Worm (Caenorhabditis elegans) whole organism, young adult: ENCODE results near the gene F59C12.3.

Experiments used
- B0035.1 ChIP-seq: sonication (generic microtip); optimal IDR thresholded peaks from 2 replicates; lab custom pipeline; 2016; ENCODE audit warnings: missing genetic modification characterization, mild to moderate bottlenecking, missing compliant biosample characterization, missing genotype, missing genetic modification reagents
- B0261.1 ChIP-seq: sonication (generic microtip); optimal IDR thresholded peaks from 2 replicates; lab custom pipeline; 2016; ENCODE audit warnings: mild to moderate bottlenecking, missing genetic modification characterization, moderate library complexity, missing compliant biosample characterization
- C06A6.2 ChIP-seq: fragments of 200-800 bp; sonication (Bioruptor generic); conservative IDR thresholded peaks from 2 replicates; pipeline ENCODE4 v1.3.6; 2022; ENCODE audit warnings: missing genetic modification characterization, missing compliant biosample characterization
- D2030.7 ChIP-seq: fragments of 200-800 bp; sonication (Bioruptor generic); IDR thresholded peaks from 2 replicates; pipeline ENCODE4 v1.3.6; 2022; ENCODE audit warnings: missing genetic modification reagents, missing genetic modification characterization, missing compliant biosample characterization
- F10E7.11 ChIP-seq: sonication (generic microtip); optimal IDR thresholded peaks from 2 replicates; lab custom pipeline; 2017; ENCODE audit warnings: mild to moderate bottlenecking, missing genetic modification characterization, moderate library complexity, missing compliant biosample characterization
- F23B12.7 ChIP-seq: sonication (generic microtip); optimal IDR thresholded peaks from 2 replicates; lab custom pipeline; 2017; ENCODE audit warnings: missing genetic modification characterization, mild to moderate bottlenecking, missing compliant biosample characterization, antibody characterized with exemption, moderate library complexity; ENCODE audit not compliant: insufficient read depth
- F49E8.2 ChIP-seq: sonication (generic microtip); optimal IDR thresholded peaks from 3 replicates; lab custom pipeline; 2017; ENCODE audit warnings: missing genetic modification characterization, mild to moderate bottlenecking, missing compliant biosample characterization, antibody characterized with exemption, moderate library complexity; ENCODE audit not compliant: insufficient read depth
- F57C9.4 ChIP-seq: sonication (generic microtip); optimal IDR thresholded peaks from 2 replicates; lab custom pipeline; 2017; ENCODE audit warnings: mild to moderate bottlenecking, missing genetic modification characterization, missing compliant biosample characterization
- K11D2.4 ChIP-seq: fragments of 200-800 bp; sonication (Bioruptor generic); IDR thresholded peaks from 2 replicates; pipeline ENCODE4 v1.3.6; 2022; ENCODE audit warnings: missing genetic modification reagents, missing genetic modification characterization, missing compliant biosample characterization
- K12H6.12 ChIP-seq: fragments of 200-800 bp; sonication (Bioruptor generic); optimal IDR thresholded peaks from 2 replicates; lab custom pipeline; 2018; ENCODE audit warnings: mild to moderate bottlenecking, missing genetic modification characterization, missing compliant biosample characterization
- T26A5.8 ChIP-seq: sonication (generic microtip); optimal IDR thresholded peaks from 2 replicates; lab custom pipeline; 2016; ENCODE audit warnings: missing genetic modification characterization, missing compliant biosample characterization
- Y53G8AR.9 ChIP-seq: fragments of 200-800 bp; sonication (Bioruptor generic); conservative IDR thresholded peaks from 2 replicates; pipeline ENCODE4 v1.3.6; 2022; ENCODE audit warnings: missing genetic modification reagents, missing genetic modification characterization, missing compliant biosample characterization
- ama-1 ChIP-seq, 3 experiments: fragments of 150-350 bp in 1 of 3; sonication (generic microtip) in 2 of 3; optimal IDR thresholded peaks; 2 replicates each; lab custom pipeline; 2014 to 2018; ENCODE audit warnings: missing biosample characterization in 2 of 3, missing genetic modification characterization in 2 of 3, missing genetic modification reagents in 2 of 3
- aptf-2 ChIP-seq: fragments of 200-800 bp; sonication (Bioruptor generic); conservative IDR thresholded peaks from 2 replicates; pipeline ENCODE4 v1.3.6; 2022; ENCODE audit warnings: missing genetic modification reagents, missing genetic modification characterization, missing compliant biosample characterization
- atf-7 ChIP-seq: sonication (generic microtip); optimal IDR thresholded peaks from 2 replicates; lab custom pipeline; 2017; ENCODE audit warnings: mild to moderate bottlenecking, missing genetic modification characterization, missing compliant biosample characterization
- attf-3 ChIP-seq: fragments of 200-800 bp; sonication (Bioruptor generic); conservative IDR thresholded peaks from 2 replicates; pipeline ENCODE4 v1.3.6; 2022; ENCODE audit warnings: missing genetic modification reagents, missing genetic modification characterization, missing compliant biosample characterization
- ceh-79 ChIP-seq: sonication (generic microtip); optimal IDR thresholded peaks from 2 replicates; lab custom pipeline; 2017; ENCODE audit warnings: mild to moderate bottlenecking, missing genetic modification characterization, missing compliant biosample characterization
- ceh-91 ChIP-seq: fragments of 200-800 bp; sonication (Bioruptor generic); IDR thresholded peaks from 2 replicates; pipeline ENCODE4 v1.3.6; 2022; ENCODE audit warnings: missing genetic modification reagents, missing genetic modification characterization, missing compliant biosample characterization
- die-1 ChIP-seq: sonication (generic microtip); optimal IDR thresholded peaks from 2 replicates; lab custom pipeline; 2016; ENCODE audit warnings: missing genotype, mild to moderate bottlenecking, missing genetic modification characterization, missing compliant biosample characterization
- dox-1 ChIP-seq: fragments of 200-800 bp; sonication (Bioruptor generic); IDR thresholded peaks from 2 replicates; pipeline ENCODE4 v1.3.6; 2022; ENCODE audit warnings: missing genetic modification reagents, missing genetic modification characterization, missing compliant biosample characterization
- dpl-1 ChIP-seq: fragments of 150-350 bp; optimal IDR thresholded peaks from 2 replicates; lab custom pipeline; 2014; ENCODE audit warnings: missing biosample characterization, missing genetic modification reagents, missing genetic modification characterization
- egl-18 ChIP-seq: fragments of 200-800 bp; sonication (Bioruptor generic); IDR thresholded peaks from 2 replicates; pipeline ENCODE4 v1.3.6; 2022; ENCODE audit warnings: missing genetic modification reagents, missing genetic modification characterization, missing compliant biosample characterization
- fkh-3 ChIP-seq: sonication (generic microtip); optimal IDR thresholded peaks from 2 replicates; lab custom pipeline; 2016; ENCODE audit warnings: mild to moderate bottlenecking, missing genetic modification characterization, missing compliant biosample characterization
- hmg-1.2 ChIP-seq: fragments of 200-800 bp; sonication (Bioruptor generic); IDR thresholded peaks from 2 replicates; pipeline ENCODE4 v1.3.6; 2022; ENCODE audit warnings: missing genetic modification reagents, missing genetic modification characterization, missing compliant biosample characterization
- lag-1 ChIP-seq: fragments of 200-800 bp; sonication (Bioruptor generic); IDR thresholded peaks from 2 replicates; pipeline ENCODE4 v1.3.6; 2022; ENCODE audit warnings: missing genetic modification reagents, missing genetic modification characterization, missing compliant biosample characterization
- lin-26 ChIP-seq: fragments of 200-800 bp; sonication (Bioruptor generic); IDR thresholded peaks from 2 replicates; pipeline ENCODE4 v1.3.6; 2022; ENCODE audit warnings: missing genetic modification reagents, missing genetic modification characterization, missing compliant biosample characterization
- lin-35 ChIP-seq, 3 experiments: fragments of 150-350 bp in 2 of 3; sonication (generic microtip) in 1 of 3; optimal IDR thresholded peaks; 2 replicates each; lab custom pipeline; 2014 to 2018; ENCODE audit warnings: missing biosample characterization in 3 of 3, missing genetic modification characterization in 3 of 3, missing genetic modification reagents in 3 of 3
- lsl-1 ChIP-seq: fragments of 200-800 bp; sonication (Bioruptor generic); optimal IDR thresholded peaks from 2 replicates; lab custom pipeline; 2018; ENCODE audit warnings: mild to moderate bottlenecking, missing genetic modification characterization, moderate library complexity, missing compliant biosample characterization
- lsy-27 ChIP-seq: sonication (generic microtip); optimal IDR thresholded peaks from 2 replicates; lab custom pipeline; 2017; ENCODE audit warnings: missing genetic modification characterization, mild to moderate bottlenecking, missing compliant biosample characterization, antibody characterized with exemption, missing genotype, borderline replicate concordance; ENCODE audit not compliant: insufficient read depth
- madf-6 ChIP-seq: fragments of 200-800 bp; sonication (Bioruptor generic); IDR thresholded peaks from 2 replicates; pipeline ENCODE4 v1.3.6; 2022; ENCODE audit warnings: missing genetic modification reagents, missing genetic modification characterization, missing compliant biosample characterization
- madf-8 ChIP-seq: fragments of 200-800 bp; sonication (Bioruptor generic); conservative IDR thresholded peaks from 2 replicates; pipeline ENCODE4 v1.3.6; 2022; ENCODE audit warnings: missing genetic modification reagents, missing genetic modification characterization, missing compliant biosample characterization
- mes-4 ChIP-seq: sonication (generic microtip); optimal IDR thresholded peaks from 2 replicates; lab custom pipeline; 2016; ENCODE audit warnings: missing genotype, missing genetic modification characterization, missing compliant biosample characterization
- mxl-1 ChIP-seq: sonication (generic microtip); optimal IDR thresholded peaks from 2 replicates; lab custom pipeline; 2016; ENCODE audit warnings: missing genetic modification characterization, missing compliant biosample characterization
- nhr-90 ChIP-seq: sonication (generic microtip); optimal IDR thresholded peaks from 2 replicates; lab custom pipeline; 2016; ENCODE audit warnings: missing genotype, mild to moderate bottlenecking, missing genetic modification characterization, missing compliant biosample characterization
- pbrm-1 ChIP-seq: fragments of 200-800 bp; sonication (Bioruptor generic); IDR thresholded peaks from 2 replicates; pipeline ENCODE4 v1.3.6; 2022; ENCODE audit warnings: missing genetic modification reagents, missing genetic modification characterization, missing compliant biosample characterization
- rpc-1 ChIP-seq, 2 experiments: fragments of 150-350 bp in 1 of 2; sonication (generic microtip) in 1 of 2; optimal IDR thresholded peaks; 2 replicates each; lab custom pipeline; 2014 to 2018; ENCODE audit warnings: missing biosample characterization in 1 of 2, missing genetic modification characterization in 1 of 2, missing genetic modification reagents in 1 of 2, missing genotype in 1 of 2
- snpc-1.3 ChIP-seq: sonication (generic microtip); optimal IDR thresholded peaks from 2 replicates; lab custom pipeline; 2017; ENCODE audit warnings: missing genetic modification characterization, mild to moderate bottlenecking, missing compliant biosample characterization, antibody characterized with exemption, moderate library complexity, missing genotype, missing genetic modification reagents; ENCODE audit not compliant: insufficient read depth
- snpc-4 ChIP-seq, 5 experiments: fragments of 150-350 bp in 1 of 5; sonication (generic microtip) in 4 of 5; optimal IDR thresholded peaks; 2 replicates each; lab custom pipeline; 2014 to 2018; ENCODE audit warnings: missing genetic modification characterization in 5 of 5, missing biosample characterization in 3 of 5, antibody characterized with exemption in 2 of 5, mild to moderate bottlenecking in 2 of 5, missing compliant biosample characterization in 2 of 5, missing genotype in 2 of 5, moderate library complexity in 2 of 5, missing genetic modification reagents in 1 of 5
- somi-1 ChIP-seq: fragments of 200-800 bp; sonication (Bioruptor generic); optimal IDR thresholded peaks from 2 replicates; lab custom pipeline; 2018; ENCODE audit warnings: mild to moderate bottlenecking, missing genetic modification characterization, missing compliant biosample characterization
- tbx-9 ChIP-seq: sonication (generic microtip); optimal IDR thresholded peaks from 2 replicates; lab custom pipeline; 2016; ENCODE audit warnings: borderline replicate concordance, missing genetic modification characterization, inconsistent platforms, missing compliant biosample characterization
- zfh-2 ChIP-seq: fragments of 200-800 bp; sonication (Bioruptor generic); conservative IDR thresholded peaks from 2 replicates; pipeline ENCODE4 v1.3.6; 2022; ENCODE audit warnings: missing genetic modification reagents, missing genetic modification characterization, missing compliant biosample characterization
- zim-3 ChIP-seq: sonication (generic microtip); optimal IDR thresholded peaks from 2 replicates; lab custom pipeline; 2017; ENCODE audit warnings: mild to moderate bottlenecking, missing genetic modification characterization, moderate library complexity, missing compliant biosample characterization
- ztf-18 ChIP-seq: sonication (generic microtip); optimal IDR thresholded peaks from 2 replicates; lab custom pipeline; 2016; ENCODE audit warnings: missing genotype, mild to moderate bottlenecking, missing genetic modification characterization, missing compliant biosample characterization

Gene F59C12.3

DNA sequence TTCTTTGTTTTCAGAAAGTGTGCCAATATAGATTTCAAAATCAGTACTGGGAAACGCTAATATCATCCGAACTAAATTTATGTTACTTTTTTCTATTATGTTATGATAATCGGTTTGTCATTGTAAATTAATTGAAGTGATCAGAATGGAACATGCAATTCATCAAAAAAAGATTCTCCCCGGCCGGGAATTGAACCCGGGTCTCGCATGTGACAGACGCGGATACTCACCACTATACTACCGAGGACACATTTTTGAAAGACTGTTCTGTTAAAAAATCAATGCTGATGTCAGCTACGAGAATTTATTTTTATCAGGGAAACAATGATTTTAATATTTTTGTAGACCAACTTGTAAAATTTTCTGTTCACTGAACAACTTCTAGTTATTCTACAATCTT lies 9.8 kb upstream of the F59C12.3 start (continued):
- TF ChIP-seq somi-1 (GFP tag; lab: Kevin White, UChicago) (no peak), ceh-79 (no peak), F49E8.2 (tag; lab: Kevin White, UChicago) (no peak), lin-26 (GFP tag; lab: Robert Waterston, UW) (peak; percentile 94), K12H6.12 (tag; lab: Kevin White, UChicago) (no peak), ceh-91 (GFP tag; lab: Robert Waterston, UW) (no peak), Y53G8AR.9 (GFP tag; lab: Robert Waterston, UW) (no peak), lin-35 (GFP tag; optimal IDR thresholded peaks at IDR 0.05; lab: Kevin White, UChicago) (no peak), F57C9.4 (tag; lab: Kevin White, UChicago) (no peak), attf-3 (GFP tag; lab: Robert Waterston, UW) (no peak), madf-8 (GFP tag; lab: Robert Waterston, UW) (no peak), K11D2.4 (GFP tag; lab: Robert Waterston, UW) (no peak), nhr-90 (peak; percentile 70)

DNA sequence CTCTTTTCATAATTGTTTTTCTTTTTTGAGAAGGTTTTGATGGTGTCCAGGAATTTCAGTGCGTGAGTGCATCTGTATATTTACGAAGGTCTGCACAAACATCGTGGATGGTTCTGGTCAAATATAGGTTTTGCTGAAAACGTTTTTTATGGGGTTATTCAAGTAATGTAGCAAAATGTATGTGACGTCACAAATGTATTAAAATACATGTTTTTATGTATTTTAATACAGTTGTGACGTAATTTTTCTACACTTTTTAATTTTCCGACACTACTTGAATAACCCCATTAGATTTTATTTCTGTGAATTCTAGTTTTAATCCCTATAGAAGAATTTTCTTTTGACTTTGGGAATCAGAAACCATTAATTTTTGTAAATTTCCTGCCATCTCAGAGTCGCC lies 9.4 kb upstream of the F59C12.3 start:
- TF ChIP-seq atf-7 (tag; lab: Kevin White, UChicago) (no peak), zim-3 (tag; lab: Kevin White, UChicago) (no peak), fkh-3 (tag; lab: Kevin White, UChicago) (no peak), lag-1 (GFP tag; lab: Robert Waterston, UW) (no peak), egl-18 (GFP tag; lab: Robert Waterston, UW) (no peak), somi-1 (GFP tag; lab: Kevin White, UChicago) (no peak), nhr-90 (no peak), pbrm-1 (GFP tag; lab: Robert Waterston, UW) (no peak), B0261.1 (no peak), zfh-2 (GFP tag; lab: Robert Waterston, UW) (no peak), lsl-1 (GFP tag; lab: Kevin White, UChicago) (no peak), B0035.1 (tag; lab: Kevin White, UChicago) (no peak), tbx-9 (tag; lab: Kevin White, UChicago) (no peak), F10E7.11 (no peak), aptf-2 (no peak)
- TF ChIP-seq, all 124 proteins: peak for 0

DNA sequence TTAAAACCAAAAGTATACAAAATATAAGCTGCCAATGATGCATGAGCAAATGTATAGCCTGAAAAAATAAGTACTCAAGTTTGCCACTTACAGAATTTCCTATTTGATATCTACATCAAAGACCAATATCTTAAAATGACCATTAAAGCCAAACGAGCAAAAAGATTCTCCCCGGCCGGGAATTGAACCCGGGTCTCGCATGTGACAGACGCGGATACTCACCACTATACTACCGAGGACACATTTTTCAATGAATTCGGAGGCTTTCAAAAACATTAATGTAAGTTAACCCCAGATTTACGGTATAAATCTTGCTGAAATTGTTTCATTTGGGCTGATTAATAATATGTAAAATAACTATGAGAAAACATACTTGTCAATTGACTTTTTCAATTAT lies 8.8 kb upstream of the F59C12.3 start:
- TF ChIP-seq snpc-1.3 (tag; lab: Kevin White, UChicago): peak; percentile 19
- TF ChIP-seq tbx-9 (tag; lab: Kevin White, UChicago): no peak
- TF ChIP-seq ceh-91 (GFP tag; lab: Robert Waterston, UW): no peak; the same call in 1 of the 2 replicates
- TF ChIP-seq dox-1 (GFP tag; lab: Robert Waterston, UW): 0 out of 2 replicates have a peak, but pooled peaks have one; percentile 15
- TF ChIP-seq F23B12.7 (tag; lab: Kevin White, UChicago): peak; percentile 28
- no peak for TF ChIP-seq lsy-27 (tag; lab: Kevin White, UChicago)
- TF ChIP-seq mxl-1 (tag; lab: Kevin White, UChicago): peak; percentile 48
- TF ChIP-seq hmg-1.2: peak; percentile 39; the same call in 1 of the 2 replicates
- TF ChIP-seq rpc-1 (optimal IDR thresholded peaks at IDR 0.05; lab: Kevin White, UChicago): peak; percentile 63
- TF ChIP-seq rpc-1 (tag; optimal IDR thresholded peaks at IDR 0.05; lab: Kevin White, UChicago): peak; percentile 89
- no peak for TF ChIP-seq dpl-1
- TF ChIP-seq ama-1 (optimal IDR thresholded peaks at IDR 0.05; lab: Kevin White, UChicago): no peak
- TF ChIP-seq ama-1 (GFP tag; optimal IDR thresholded peaks at IDR 0.05; lab: Kevin White, UChicago): peak in 1 of 2 experiments; percentile 56
- TF ChIP-seq die-1 (tag; lab: Kevin White, UChicago): peak; percentile 45
- TF ChIP-seq T26A5.8: no peak
- no peak for TF ChIP-seq lin-35 (GFP tag; optimal IDR thresholded peaks at IDR 0.05; lab: Kevin White, UChicago)
- TF ChIP-seq madf-6 (GFP tag; lab: Robert Waterston, UW): peak; percentile 34; the same call in 1 of the 2 replicates
- TF ChIP-seq mes-4 (tag; lab: Kevin White, UChicago): no peak
- no peak for TF ChIP-seq snpc-4 (GFP tag; optimal IDR thresholded peaks at IDR 0.05; lab: Kevin White, UChicago)
- peak in 3 of 4 experiments; percentile 12 to 51 (median 33) for TF ChIP-seq snpc-4 (tag; optimal IDR thresholded peaks at IDR 0.05; lab: Kevin White, UChicago)
- TF ChIP-seq ztf-18 (tag; lab: Kevin White, UChicago): peak; percentile 48
- TF ChIP-seq B0261.1: peak; percentile 73
- peak; percentile 81 for TF ChIP-seq D2030.7 (GFP tag; lab: Robert Waterston, UW)
- TF ChIP-seq lin-26 (GFP tag; lab: Robert Waterston, UW): peak; percentile 67
- TF ChIP-seq pbrm-1 (GFP tag; lab: Robert Waterston, UW): peak; percentile 56
- TF ChIP-seq C06A6.2 (GFP tag; lab: Robert Waterston, UW): no peak
